Fruit fly (Drosophila melanogaster): ENCODE data around the gene Cht2.
A peak's percentile ranks its signal among the peaks of the same experiment; 100 is the strongest.

The Cht2 gene

dm6 chr3L:1710562-1710961, 45.2 kb downstream of the Cht2 start:
- TF ChIP-seq Hr39 (GFP tag; optimal IDR thresholded peaks at IDR 0.05) (peak; percentile 29), CG1621 (tag; optimal IDR thresholded peaks at IDR 0.05) (peak; percentile 22), CG6792 (GFP tag; optimal IDR thresholded peaks at IDR 0.05) (peak; percentile 32), Gug (GFP tag; IDR thresholded peaks at IDR 0.05) (no peak), CG6276 (GFP tag; optimal IDR thresholded peaks at IDR 0.05) (no peak), Sox102F (GFP tag; optimal IDR thresholded peaks at IDR 0.05) (no peak), CG10631 (GFP tag; optimal IDR thresholded peaks at IDR 0.05) (peak; percentile 34), Eip78C (GFP tag) (peak; percentile 74), fkh (GFP tag; optimal IDR thresholded peaks at IDR 0.05) (no peak), net (GFP tag; optimal IDR thresholded peaks at IDR 0.05) (no peak), CG32006 (GFP tag; optimal IDR thresholded peaks at IDR 0.05) (peak; percentile 37), CG15336 (GFP tag; IDR thresholded peaks at IDR 0.05) (peak; percentile 34; the same call in 1 of the 2 replicates), lz (GFP tag; optimal IDR thresholded peaks at IDR 0.05) (peak; percentile 46), Blimp-1 (GFP tag; optimal IDR thresholded peaks at IDR 0.05) (peak; percentile 46), CG6808 (GFP tag; optimal IDR thresholded peaks at IDR 0.05) (peak; percentile 20), CG16779 (tag; optimal IDR thresholded peaks at IDR 0.05) (no peak), CG31627 (GFP tag; optimal IDR thresholded peaks at IDR 0.05) (peak; percentile 33), Eip75B (GFP tag; optimal IDR thresholded peaks at IDR 0.05) (peak; percentile 53), OdsH (GFP tag; optimal IDR thresholded peaks at IDR 0.05) (peak; percentile 35), CG8119 (GFP tag; IDR thresholded peaks at IDR 0.05) (peak; percentile 50; the same call in 1 of the 3 replicates), spab (GFP tag; optimal IDR thresholded peaks at IDR 0.05) (no peak), CG6854 (GFP tag; optimal IDR thresholded peaks at IDR 0.05) (no peak), Sox14 (GFP tag; optimal IDR thresholded peaks at IDR 0.05) (peak; percentile 23), Ets96B (tag; optimal IDR thresholded peaks at IDR 0.05) (peak; percentile 41), svp (GFP tag) (peak; percentile 78), acj6 (GFP tag; optimal IDR thresholded peaks at IDR 0.05) (peak; percentile 34), CG11762 (GFP tag; optimal IDR thresholded peaks at IDR 0.05; ENCODE audit: insufficient read depth) (no peak), eg (GFP tag; IDR thresholded peaks at IDR 0.05) (peak; percentile 46; the same call in 1 of the 3 replicates), vri (GFP tag; optimal IDR thresholded peaks at IDR 0.05) (no peak), salr (GFP tag; optimal IDR thresholded peaks at IDR 0.05) (no peak), CG4318 (GFP tag; optimal IDR thresholded peaks at IDR 0.05) (no peak), pdm3 (GFP tag; optimal IDR thresholded peaks at IDR 0.05) (peak; percentile 16), CG11294 (GFP tag; IDR thresholded peaks at IDR 0.05) (0 out of 2 replicates have a peak, but pooled peaks have one; percentile 26), Ets21C (GFP tag; optimal IDR thresholded peaks at IDR 0.05) (no peak), CG11902 (GFP tag; optimal IDR thresholded peaks at IDR 0.05) (peak; percentile 5), CG3032 (tag; optimal IDR thresholded peaks at IDR 0.05) (peak; percentile 15), Lpt (GFP tag; optimal IDR thresholded peaks at IDR 0.05) (no peak), CG34406 (GFP tag; optimal IDR thresholded peaks at IDR 0.05) (peak; percentile 13), dac (GFP tag; optimal IDR thresholded peaks at IDR 0.05) (no peak), Eip93F (GFP tag; optimal IDR thresholded peaks at IDR 0.05) (no peak), Met (GFP tag; optimal IDR thresholded peaks at IDR 0.05) (peak; percentile 28), CG6163 (GFP tag; IDR thresholded peaks at IDR 0.05) (peak; percentile 58; the same call in 1 of the 3 replicates), Sox15 (GFP tag; optimal IDR thresholded peaks at IDR 0.05) (no peak), Hr4 (GFP tag; optimal IDR thresholded peaks at IDR 0.05) (no peak), CG9139 (GFP tag; optimal IDR thresholded peaks at IDR 0.05) (no peak), ss (GFP tag; optimal IDR thresholded peaks at IDR 0.05) (no peak), topi (GFP tag; optimal IDR thresholded peaks at IDR 0.05) (peak; percentile 53), CG8632 (GFP tag; optimal IDR thresholded peaks at IDR 0.05) (no peak), CG8319 (GFP tag; optimal IDR thresholded peaks at IDR 0.05) (no peak), Smox (GFP tag; optimal IDR thresholded peaks at IDR 0.05) (peak; percentile 37), dsx (GFP tag; optimal IDR thresholded peaks at IDR 0.05; ENCODE audit: poor library complexity, severe bottlenecking) (no peak), Hr38 (GFP tag; optimal IDR thresholded peaks at IDR 0.05) (no peak)

Measured in whole organism, prepupa.